Worm (Caenorhabditis elegans) whole organism, late embryonic: ENCODE data around the gene gdi-1.

ENCODE experiments used
- C08G9.2 ChIP-seq: sonication (generic microtip); optimal IDR thresholded peaks from 2 replicates; lab custom pipeline; 2016; ENCODE audit warnings: mild to moderate bottlenecking, missing genetic modification characterization, moderate library complexity, missing compliant biosample characterization
- ceh-14 ChIP-seq: sonication (generic microtip); optimal IDR thresholded peaks from 2 replicates; lab custom pipeline; 2016; ENCODE audit warnings: missing genotype, missing genetic modification characterization, missing compliant biosample characterization
- elt-2 ChIP-seq: sonication (generic microtip); optimal IDR thresholded peaks from 2 replicates; lab custom pipeline; 2016; ENCODE audit warnings: missing genetic modification reagents, missing genetic modification characterization, missing compliant biosample characterization
- fax-1 ChIP-seq: sonication (generic microtip); optimal IDR thresholded peaks from 2 replicates; lab custom pipeline; 2016; ENCODE audit warnings: missing genotype, missing genetic modification characterization, missing compliant biosample characterization
- fkh-10 ChIP-seq: fragments of 150-350 bp; optimal IDR thresholded peaks from 2 replicates; lab custom pipeline; 2014; ENCODE audit warnings: missing biosample characterization, missing genetic modification reagents, missing genetic modification characterization
- fkh-6 ChIP-seq: sonication (generic microtip); optimal IDR thresholded peaks from 2 replicates; lab custom pipeline; 2016; ENCODE audit warnings: missing genetic modification characterization, missing compliant biosample characterization
- lin-11 ChIP-seq: fragments of 200-800 bp; sonication (Bioruptor generic); optimal IDR thresholded peaks from 2 replicates; lab custom pipeline; 2018; ENCODE audit warnings: mild to moderate bottlenecking, missing genetic modification characterization, missing compliant biosample characterization
- nhr-11 ChIP-seq: fragments of 150-350 bp; optimal IDR thresholded peaks from 2 replicates; lab custom pipeline; 2014; ENCODE audit warnings: missing biosample characterization, missing genetic modification characterization
- pqm-1 ChIP-seq: sonication (generic microtip); optimal IDR thresholded peaks from 2 replicates; lab custom pipeline; 2016; ENCODE audit warnings: missing genetic modification characterization, missing compliant biosample characterization
- pros-1 ChIP-seq: fragments of 150-350 bp; optimal IDR thresholded peaks from 2 replicates; lab custom pipeline; 2014; ENCODE audit warnings: missing biosample characterization, missing genetic modification reagents, missing genetic modification characterization
- tbx-2 ChIP-seq: sonication (generic microtip); optimal IDR thresholded peaks from 2 replicates; lab custom pipeline; 2016; ENCODE audit warnings: missing genetic modification characterization, missing compliant biosample characterization
- unc-42 ChIP-seq: sonication (generic microtip); optimal IDR thresholded peaks from 2 replicates; lab custom pipeline; 2016; ENCODE audit warnings: missing genotype, missing genetic modification characterization, missing compliant biosample characterization

DNA sequence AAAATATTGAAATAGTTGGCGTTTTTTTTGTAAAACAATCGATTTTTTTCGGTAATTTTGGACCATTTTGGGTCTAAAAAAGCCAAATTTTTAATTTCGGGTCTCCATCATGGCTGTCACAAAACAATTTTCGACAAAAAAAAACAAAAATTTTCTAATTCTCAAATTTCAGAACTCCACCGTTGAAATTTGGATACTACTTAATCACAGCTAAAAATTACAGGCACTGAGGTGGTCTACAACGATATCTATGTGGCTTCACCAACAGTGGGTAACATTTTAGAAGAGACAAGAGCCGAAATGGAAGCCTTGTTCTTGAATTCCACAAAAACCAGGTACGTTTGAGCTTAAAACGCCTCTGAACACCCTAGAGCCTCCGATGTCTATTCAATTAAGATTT is 9.6 kb upstream of the gdi-1 start, which contains the start of gene Y57G11C.1142:
- TF ChIP-seq nhr-11 (tag; lab: Kevin White, UChicago) (no peak), C08G9.2 (tag; lab: Kevin White, UChicago) (no peak), elt-2 (no peak), pros-1 (tag; lab: Kevin White, UChicago) (no peak), fkh-10 (GFP tag; lab: Kevin White, UChicago) (no peak), ceh-14 (tag; lab: Kevin White, UChicago) (no peak), pqm-1 (tag; lab: Kevin White, UChicago) (no peak), lin-11 (tag; lab: Kevin White, UChicago) (no peak), unc-42 (tag; lab: Kevin White, UChicago) (no peak), tbx-2 (tag; lab: Kevin White, UChicago) (no peak), fax-1 (tag; lab: Kevin White, UChicago) (no peak), fkh-6 (tag; lab: Kevin White, UChicago) (no peak)
